Fruit fly (Drosophila melanogaster) whole organism, embryonic: Measurements from ENCODE around the gene SPR.

Experiments
- CG1024 ChIP-seq: fragments of 200-800 bp; sonication (Bioruptor generic); IDR thresholded peaks from 2 replicates; pipeline ENCODE4 v1.3.6; 2022; ENCODE audit warnings: missing biosample characterization, missing genetic modification characterization
- CG17361 ChIP-seq: fragments of 200-800 bp; sonication (Bioruptor generic); IDR thresholded peaks from 3 replicates; pipeline ENCODE4 v1.3.6; 2022; ENCODE audit warnings: missing biosample characterization, missing genetic modification characterization

DNA sequence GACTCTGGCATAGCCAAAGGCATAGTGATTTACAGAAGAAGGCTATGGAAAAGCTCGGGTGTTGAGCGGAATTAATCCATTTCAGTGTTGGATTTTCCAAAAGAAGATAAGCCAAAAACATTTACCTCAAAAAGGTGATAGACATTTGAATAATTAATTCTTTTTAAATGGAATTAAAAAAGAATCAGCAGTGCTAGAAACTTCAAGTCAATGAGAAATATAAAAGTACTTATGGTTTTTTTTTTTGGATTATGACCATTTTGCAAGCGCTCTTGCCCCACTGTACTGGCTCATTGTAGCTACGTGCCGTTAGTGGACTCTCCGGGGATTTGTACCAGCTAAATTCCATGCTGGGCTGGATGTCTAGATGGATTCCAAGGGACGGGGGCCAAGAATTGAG lies 39.4 kb downstream of the SPR start:
- TF ChIP-seq CG1024 (no peak), CG17361 (GFP tag; lab: Robert Waterston, UW) (no peak)
